Worm (Caenorhabditis elegans) whole organism, L4 larva: ENCODE data around the gene acs-22.

Experiments used
- D1046.2 ChIP-seq: fragments of 200-800 bp; sonication (Bioruptor generic); IDR thresholded peaks from 2 replicates; pipeline ENCODE4 v1.3.6; 2022; ENCODE audit warnings: missing genetic modification characterization, missing compliant biosample characterization
- F26F4.8 ChIP-seq: fragments of 200-800 bp; sonication (Bioruptor generic); conservative IDR thresholded peaks from 2 replicates; pipeline ENCODE4 v1.3.6; 2022; ENCODE audit warnings: missing genetic modification characterization, missing compliant biosample characterization
- F44E2.7 ChIP-seq: fragments of 200-800 bp; sonication (Bioruptor generic); IDR thresholded peaks from 2 replicates; pipeline ENCODE4 v2.1.2; 2022; ENCODE audit warnings: missing genetic modification characterization, missing compliant biosample characterization
- F49E8.2 ChIP-seq: sonication (generic microtip); optimal IDR thresholded peaks from 2 replicates; lab custom pipeline; 2016; ENCODE audit warnings: missing compliant biosample characterization, mild to moderate bottlenecking, missing genetic modification characterization, borderline replicate concordance
- Y105C5A.15 ChIP-seq: fragments of 200-800 bp; sonication (Bioruptor generic); IDR thresholded peaks from 2 replicates; pipeline ENCODE4 v1.3.6; 2022; ENCODE audit warnings: missing genetic modification characterization, missing compliant biosample characterization
- Y48G9A.11 ChIP-seq: fragments of 200-800 bp; sonication (Bioruptor generic); IDR thresholded peaks from 2 replicates; pipeline ENCODE4 v1.3.6; 2022; ENCODE audit warnings: missing genetic modification reagents, missing genetic modification characterization, missing compliant biosample characterization
- ZK337.2 ChIP-seq: fragments of 200-800 bp; sonication (Bioruptor generic); IDR thresholded peaks from 2 replicates; pipeline ENCODE4 v1.3.6; 2022; ENCODE audit warnings: missing genetic modification reagents, missing genetic modification characterization, missing compliant biosample characterization
- attf-4 ChIP-seq: sonication (generic microtip); optimal IDR thresholded peaks from 3 replicates; lab custom pipeline; 2017; ENCODE audit warnings: missing biosample characterization, missing genetic modification characterization
- ceh-32 ChIP-seq: sonication (generic microtip); optimal IDR thresholded peaks from 2 replicates; lab custom pipeline; 2016; ENCODE audit warnings: mild to moderate bottlenecking, missing genetic modification characterization, missing compliant biosample characterization; ENCODE audit not compliant: poor library complexity
- ceh-44 ChIP-seq: fragments of 200-800 bp; sonication (Bioruptor generic); IDR thresholded peaks from 2 replicates; pipeline ENCODE4 v1.3.6; 2022; ENCODE audit warnings: missing genetic modification reagents, missing genetic modification characterization, missing compliant biosample characterization
- ceh-62 ChIP-seq: sonication (generic microtip); optimal IDR thresholded peaks from 2 replicates; lab custom pipeline; 2017; ENCODE audit warnings: missing biosample characterization, missing genetic modification characterization
- ctbp-1 ChIP-seq: fragments of 200-800 bp; sonication (Bioruptor generic); IDR thresholded peaks from 2 replicates; pipeline ENCODE4 v1.3.6; 2022; ENCODE audit warnings: missing genetic modification reagents, missing genetic modification characterization, missing compliant biosample characterization
- daf-16 ChIP-seq, 3 experiments: sonication (generic microtip); optimal IDR thresholded peaks; 2 replicates each; lab custom pipeline; 2016 to 2017; ENCODE audit warnings: missing genetic modification characterization in 3 of 3, missing genetic modification reagents in 3 of 3, mild to moderate bottlenecking in 2 of 3, missing compliant biosample characterization in 2 of 3, missing biosample characterization in 1 of 3, moderate library complexity in 1 of 3
- daf-19 ChIP-seq: fragments of 200-800 bp; sonication (Bioruptor generic); conservative IDR thresholded peaks from 2 replicates; pipeline ENCODE4 v1.3.6; 2022; ENCODE audit warnings: missing genetic modification characterization, missing compliant biosample characterization
- dmd-8 ChIP-seq: fragments of 200-800 bp; sonication (Bioruptor generic); IDR thresholded peaks from 2 replicates; pipeline ENCODE4 v1.3.6; 2022; ENCODE audit warnings: missing genetic modification characterization, missing compliant biosample characterization
- dmd-9 ChIP-seq: fragments of 200-800 bp; sonication (Bioruptor generic); IDR thresholded peaks from 2 replicates; pipeline ENCODE4 v1.3.6; 2022; ENCODE audit warnings: missing genetic modification reagents, missing genetic modification characterization, missing compliant biosample characterization
- dpl-1 ChIP-seq: fragments of 150-350 bp; optimal IDR thresholded peaks from 2 replicates; lab custom pipeline; 2014; ENCODE audit warnings: missing biosample characterization, missing genetic modification reagents, missing genetic modification characterization
- dve-1 ChIP-seq: sonication (generic microtip); optimal IDR thresholded peaks from 2 replicates; lab custom pipeline; 2017; ENCODE audit warnings: antibody characterized with exemption, mild to moderate bottlenecking, missing genetic modification characterization, missing compliant biosample characterization; ENCODE audit not compliant: insufficient read depth
- hif-1 ChIP-seq, 2 experiments: sonication (generic microtip); optimal IDR thresholded peaks; 2 replicates each; lab custom pipeline; 2016 to 2017; ENCODE audit warnings: missing compliant biosample characterization in 2 of 2, missing genetic modification characterization in 2 of 2, missing genetic modification reagents in 2 of 2, missing genotype in 2 of 2, mild to moderate bottlenecking in 1 of 2
- hmg-1.1 ChIP-seq: fragments of 200-800 bp; sonication (Bioruptor generic); IDR thresholded peaks from 2 replicates; pipeline ENCODE4 v1.3.6; 2022; ENCODE audit warnings: missing genetic modification reagents, missing genetic modification characterization, missing compliant biosample characterization
- lin-1 ChIP-seq: fragments of 200-800 bp; sonication (Bioruptor generic); IDR thresholded peaks from 2 replicates; pipeline ENCODE4 v1.3.6; 2022; ENCODE audit warnings: missing genetic modification reagents, missing genetic modification characterization, missing compliant biosample characterization
- lin-13 ChIP-seq: fragments of 150-350 bp; optimal IDR thresholded peaks from 2 replicates; lab custom pipeline; 2014; ENCODE audit warnings: missing biosample characterization, missing genetic modification reagents, missing genetic modification characterization
- lin-29 ChIP-seq: fragments of 200-800 bp; sonication (Bioruptor generic); IDR thresholded peaks from 2 replicates; pipeline ENCODE4 v1.3.6; 2022; ENCODE audit warnings: missing genetic modification reagents, missing genetic modification characterization, missing compliant biosample characterization
- lin-38 ChIP-seq: fragments of 200-800 bp; sonication (Bioruptor generic); IDR thresholded peaks from 2 replicates; pipeline ENCODE4 v1.3.6; 2022; ENCODE audit warnings: missing genetic modification reagents, missing genetic modification characterization, missing compliant biosample characterization
- lir-3 ChIP-seq: sonication (generic microtip); optimal IDR thresholded peaks from 2 replicates; lab custom pipeline; 2016; ENCODE audit warnings: mild to moderate bottlenecking, missing genetic modification characterization, missing compliant biosample characterization
- mdt-29 ChIP-seq: fragments of 200-800 bp; sonication (Bioruptor generic); IDR thresholded peaks from 2 replicates; pipeline ENCODE4 v1.3.6; 2022; ENCODE audit warnings: missing genetic modification reagents, missing genetic modification characterization, missing compliant biosample characterization
- mes-2 ChIP-seq: sonication (generic microtip); optimal IDR thresholded peaks from 2 replicates; lab custom pipeline; 2016; ENCODE audit warnings: missing genotype, mild to moderate bottlenecking, missing genetic modification characterization, missing compliant biosample characterization; ENCODE audit not compliant: poor library complexity, severe bottlenecking
- nhr-28 ChIP-seq: fragments of 150-350 bp; optimal IDR thresholded peaks from 2 replicates; lab custom pipeline; 2014; ENCODE audit warnings: missing biosample characterization, missing genetic modification characterization
- nhr-42 ChIP-seq: fragments of 200-800 bp; sonication (Bioruptor generic); IDR thresholded peaks from 2 replicates; pipeline ENCODE4 v1.3.6; 2022; ENCODE audit warnings: missing genetic modification characterization, missing compliant biosample characterization
- nhr-48 ChIP-seq: sonication (generic microtip); optimal IDR thresholded peaks from 2 replicates; lab custom pipeline; 2016; ENCODE audit warnings: mild to moderate bottlenecking, missing genetic modification characterization, missing compliant biosample characterization
- nhr-77 ChIP-seq: fragments of 150-350 bp; optimal IDR thresholded peaks from 2 replicates; lab custom pipeline; 2014; ENCODE audit warnings: missing biosample characterization, missing genetic modification characterization
- pha-4 ChIP-seq, 2 experiments: fragments of 150-350 bp in 1 of 2; fragments of 200-800 bp in 1 of 2; sonication (Bioruptor generic) in 1 of 2; IDR thresholded peaks in 1 of 2; optimal IDR thresholded peaks in 1 of 2; 2 replicates each; pipeline versions ENCODE4 v1.3.6 to Lab custom; 2014 to 2022; ENCODE audit warnings: missing genetic modification characterization in 2 of 2, missing genetic modification reagents in 2 of 2, missing biosample characterization in 1 of 2, missing compliant biosample characterization in 1 of 2
- pqm-1 ChIP-seq: sonication (generic microtip); optimal IDR thresholded peaks from 2 replicates; lab custom pipeline; 2017; ENCODE audit warnings: missing biosample characterization, missing genetic modification characterization
- unc-130 ChIP-seq: sonication (generic microtip); optimal IDR thresholded peaks from 2 replicates; lab custom pipeline; 2016; ENCODE audit warnings: missing genetic modification reagents, missing genetic modification characterization, missing compliant biosample characterization
- unc-62 ChIP-seq, 3 experiments: fragments of 150-350 bp in 1 of 3; sonication (generic microtip); optimal IDR thresholded peaks in 2 of 3; peaks in 1 of 3; 1 replicate in 1 of 3; 2 replicates in 2 of 3; lab custom pipeline; 2014 to 2017; ENCODE audit warnings: missing biosample characterization in 3 of 3, missing genetic modification characterization in 3 of 3, missing genetic modification reagents in 3 of 3, missing genotype in 1 of 3
- vab-7 ChIP-seq: fragments of 200-800 bp; sonication (Bioruptor generic); IDR thresholded peaks from 2 replicates; pipeline ENCODE4 v1.3.6; 2022; ENCODE audit warnings: missing genetic modification reagents, missing genetic modification characterization, missing compliant biosample characterization
- zfp-2 ChIP-seq: sonication (generic microtip); optimal IDR thresholded peaks from 2 replicates; lab custom pipeline; 2016; ENCODE audit warnings: mild to moderate bottlenecking, missing genetic modification characterization, missing compliant biosample characterization
- zip-11 ChIP-seq: fragments of 200-800 bp; sonication (Bioruptor generic); IDR thresholded peaks from 2 replicates; pipeline ENCODE4 v1.3.6; 2022; ENCODE audit warnings: missing genetic modification characterization, missing compliant biosample characterization
- zip-2 ChIP-seq: fragments of 150-350 bp; optimal IDR thresholded peaks from 2 replicates; lab custom pipeline; 2014; ENCODE audit warnings: missing biosample characterization, missing genetic modification characterization
- ztf-7 ChIP-seq: fragments of 150-350 bp; optimal IDR thresholded peaks from 2 replicates; lab custom pipeline; 2014; ENCODE audit warnings: missing biosample characterization, missing genetic modification characterization

Gene acs-22

DNA sequence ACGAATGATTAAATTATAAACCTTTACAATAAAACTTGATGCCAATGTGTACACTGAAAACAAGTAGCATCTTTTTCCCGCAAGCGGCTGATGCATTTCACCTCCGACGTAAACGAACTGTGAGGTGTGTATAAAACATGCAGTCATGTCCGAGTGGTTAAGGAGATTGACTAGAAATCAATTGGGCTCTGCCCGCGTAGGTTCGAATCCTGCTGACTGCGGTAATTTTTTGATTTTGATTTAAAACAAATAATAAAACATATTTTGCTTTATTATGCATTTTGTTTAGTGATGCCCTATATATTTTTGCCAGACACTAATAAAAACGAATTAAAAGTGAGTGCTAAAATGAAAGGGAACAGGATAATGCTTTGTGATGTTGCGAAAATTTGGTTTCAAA, 40.5 kb downstream of the acs-22 start (continued):
- TF ChIP-seq ctbp-1 (GFP tag; lab: Robert Waterston, UW): 0 out of 2 replicates have a peak, but pooled peaks have one; percentile 47
- peak; percentile 39; the same call in 1 of the 2 replicates for TF ChIP-seq mdt-29 (GFP tag; lab: Robert Waterston, UW)
- peak; percentile 62; the same call in 1 of the 2 replicates for TF ChIP-seq ZK337.2 (GFP tag; lab: Robert Waterston, UW)
- TF ChIP-seq lin-1: peak; percentile 69; the same call in 1 of the 2 replicates
- 0 out of 2 replicates have a peak, but pooled peaks have one; percentile 54 for TF ChIP-seq dmd-9
- TF ChIP-seq attf-4: no peak
- TF ChIP-seq dve-1 (tag; lab: Kevin White, UChicago): no peak
- no peak for TF ChIP-seq nhr-77
- no peak for TF ChIP-seq nhr-42 (GFP tag; lab: Robert Waterston, UW)
- TF ChIP-seq zip-2 (tag; lab: Kevin White, UChicago): no peak
- no peak for TF ChIP-seq dpl-1 (GFP tag; lab: Kevin White, UChicago)
- peak; percentile 35 for TF ChIP-seq lin-13 (GFP tag; lab: Kevin White, UChicago)
- TF ChIP-seq F26F4.8 (GFP tag; lab: Robert Waterston, UW): 0 out of 2 replicates have a peak, but pooled peaks have one; percentile 25
- TF ChIP-seq pqm-1 (tag; lab: Kevin White, UChicago): no peak
- no peak for TF ChIP-seq ceh-32 (tag; lab: Kevin White, UChicago)
- peak; percentile 69 for TF ChIP-seq lin-38 (GFP tag; lab: Robert Waterston, UW)
- 0 out of 2 replicates have a peak, but pooled peaks have one; percentile 19 for TF ChIP-seq ceh-44
- peak; percentile 83 for TF ChIP-seq vab-7 (GFP tag; lab: Robert Waterston, UW)
- peak; percentile 7 for TF ChIP-seq ztf-7 (tag; lab: Kevin White, UChicago)
- peak; percentile 25 for TF ChIP-seq zfp-2 (tag; lab: Kevin White, UChicago)
- TF ChIP-seq zip-11 (GFP tag; lab: Robert Waterston, UW): no peak
- TF ChIP-seq hif-1 (tag; optimal IDR thresholded peaks at IDR 0.05; lab: Kevin White, UChicago): peak; percentile 29 to 34
- TF ChIP-seq nhr-48 (tag; lab: Kevin White, UChicago): peak; percentile 42
- TF ChIP-seq nhr-28 (tag; lab: Kevin White, UChicago): no peak
- TF ChIP-seq ceh-62 (tag; lab: Kevin White, UChicago): no peak
- peak; percentile 78 for TF ChIP-seq Y48G9A.11 (GFP tag; lab: Robert Waterston, UW)
- TF ChIP-seq hmg-1.1 (GFP tag; lab: Robert Waterston, UW): peak; percentile 78
- TF ChIP-seq Y105C5A.15 (GFP tag; lab: Robert Waterston, UW): no peak
- no peak for TF ChIP-seq mes-2 (tag; lab: Kevin White, UChicago)
- peak; percentile 28 for TF ChIP-seq lir-3 (tag; lab: Kevin White, UChicago)
- TF ChIP-seq unc-62 (GFP tag; optimal IDR thresholded peaks at IDR 0.05 in 1 of 2; lab: Kevin White, UChicago): peak in 1 of 2 experiments; percentile 98
- no peak for TF ChIP-seq unc-62 (tag; optimal IDR thresholded peaks at IDR 0.05; lab: Kevin White, UChicago)
- TF ChIP-seq daf-19 (GFP tag; lab: Robert Waterston, UW): 0 out of 2 replicates have a peak, but pooled peaks have one; percentile 39
- peak; percentile 37 to 84 for TF ChIP-seq daf-16 (GFP tag; optimal IDR thresholded peaks at IDR 0.05; lab: Kevin White, UChicago)
- peak; percentile 63 for TF ChIP-seq daf-16 (tag; optimal IDR thresholded peaks at IDR 0.05; lab: Kevin White, UChicago)
- TF ChIP-seq F49E8.2 (tag; lab: Kevin White, UChicago): peak; percentile 42
- TF ChIP-seq D1046.2: 0 out of 2 replicates have a peak, but pooled peaks have one; percentile 46
- TF ChIP-seq dmd-8: no peak
- no peak for TF ChIP-seq F44E2.7 (GFP tag; lab: Robert Waterston, UW)
- TF ChIP-seq unc-130 (GFP tag; lab: Kevin White, UChicago): peak; percentile 17
- TF ChIP-seq pha-4 (GFP tag; IDR thresholded peaks at IDR 0.05; lab: Robert Waterston, UW): peak; percentile 74; the same call in 1 of the 2 replicates
- TF ChIP-seq pha-4 (tag; optimal IDR thresholded peaks at IDR 0.05; lab: Kevin White, UChicago): no peak
- TF ChIP-seq lin-29: no peak
